Worm (Caenorhabditis elegans) whole organism, young adult: ENCODE measurements around the gene ifbp-1.

ENCODE experiments used
- B0336.3 ChIP-seq: fragments of 200-800 bp; sonication (Bioruptor generic); IDR thresholded peaks from 2 replicates; pipeline ENCODE4 v1.3.6; 2022; ENCODE audit warnings: missing genetic modification characterization, missing compliant biosample characterization
- C17E4.6 ChIP-seq: fragments of 200-800 bp; sonication (Bioruptor generic); IDR thresholded peaks from 2 replicates; pipeline ENCODE4 v1.3.6; 2022; ENCODE audit warnings: missing genetic modification reagents, missing genetic modification characterization, missing compliant biosample characterization
- F10E7.11 ChIP-seq: sonication (generic microtip); optimal IDR thresholded peaks from 2 replicates; lab custom pipeline; 2017; ENCODE audit warnings: mild to moderate bottlenecking, missing genetic modification characterization, moderate library complexity, missing compliant biosample characterization
- F23B12.7 ChIP-seq: sonication (generic microtip); optimal IDR thresholded peaks from 2 replicates; lab custom pipeline; 2017; ENCODE audit warnings: missing genetic modification characterization, mild to moderate bottlenecking, missing compliant biosample characterization, antibody characterized with exemption, moderate library complexity; ENCODE audit not compliant: insufficient read depth
- F39B2.1 ChIP-seq: fragments of 200-800 bp; sonication (Bioruptor generic); IDR thresholded peaks from 2 replicates; pipeline ENCODE4 v1.3.6; 2022; ENCODE audit warnings: missing genetic modification reagents, missing genetic modification characterization, missing compliant biosample characterization
- F57A8.1 ChIP-seq: fragments of 200-800 bp; sonication (Bioruptor generic); optimal IDR thresholded peaks from 2 replicates; lab custom pipeline; 2018; ENCODE audit warnings: mild to moderate bottlenecking, missing genetic modification characterization, moderate library complexity, missing compliant biosample characterization
- Y53G8AR.9 ChIP-seq: fragments of 200-800 bp; sonication (Bioruptor generic); conservative IDR thresholded peaks from 2 replicates; pipeline ENCODE4 v1.3.6; 2022; ENCODE audit warnings: missing genetic modification reagents, missing genetic modification characterization, missing compliant biosample characterization
- Y79H2A.3 ChIP-seq: fragments of 200-800 bp; sonication (Bioruptor generic); conservative IDR thresholded peaks from 2 replicates; pipeline ENCODE4 v1.3.6; 2022; ENCODE audit warnings: missing genetic modification reagents, missing genetic modification characterization, missing compliant biosample characterization
- Y95B8A.8 ChIP-seq: fragments of 200-800 bp; sonication (Bioruptor generic); IDR thresholded peaks from 2 replicates; pipeline ENCODE4 v1.3.6; 2022; ENCODE audit warnings: missing genetic modification reagents, missing genetic modification characterization, missing compliant biosample characterization
- ama-1 ChIP-seq, 3 experiments: fragments of 150-350 bp in 1 of 3; sonication (generic microtip) in 2 of 3; optimal IDR thresholded peaks; 2 replicates each; lab custom pipeline; 2014 to 2018; ENCODE audit warnings: missing biosample characterization in 2 of 3, missing genetic modification characterization in 2 of 3, missing genetic modification reagents in 2 of 3
- aptf-3 ChIP-seq: fragments of 200-800 bp; sonication (Bioruptor generic); IDR thresholded peaks from 2 replicates; pipeline ENCODE4 v1.3.6; 2022; ENCODE audit warnings: missing genetic modification characterization, missing compliant biosample characterization
- athp-1 ChIP-seq: sonication (generic microtip); optimal IDR thresholded peaks from 2 replicates; lab custom pipeline; 2017; ENCODE audit warnings: mild to moderate bottlenecking, missing genetic modification characterization, missing compliant biosample characterization
- attf-6 ChIP-seq: fragments of 200-800 bp; sonication (Bioruptor generic); IDR thresholded peaks from 2 replicates; pipeline ENCODE4 v1.3.6; 2022; ENCODE audit warnings: missing genetic modification reagents, missing genetic modification characterization, missing compliant biosample characterization
- ceh-91 ChIP-seq: fragments of 200-800 bp; sonication (Bioruptor generic); IDR thresholded peaks from 2 replicates; pipeline ENCODE4 v1.3.6; 2022; ENCODE audit warnings: missing genetic modification reagents, missing genetic modification characterization, missing compliant biosample characterization
- die-1 ChIP-seq: sonication (generic microtip); optimal IDR thresholded peaks from 2 replicates; lab custom pipeline; 2016; ENCODE audit warnings: missing genotype, mild to moderate bottlenecking, missing genetic modification characterization, missing compliant biosample characterization
- dpff-1 ChIP-seq: sonication (generic microtip); optimal IDR thresholded peaks from 2 replicates; lab custom pipeline; 2017; ENCODE audit warnings: mild to moderate bottlenecking, missing genetic modification characterization, missing compliant biosample characterization
- dpl-1 ChIP-seq: fragments of 150-350 bp; optimal IDR thresholded peaks from 2 replicates; lab custom pipeline; 2014; ENCODE audit warnings: missing biosample characterization, missing genetic modification reagents, missing genetic modification characterization
- egl-44 ChIP-seq: fragments of 200-800 bp; sonication (Bioruptor generic); IDR thresholded peaks from 2 replicates; pipeline ENCODE4 v1.3.6; 2022; ENCODE audit warnings: missing genetic modification reagents, missing genetic modification characterization, missing compliant biosample characterization
- egrh-3 ChIP-seq: fragments of 200-800 bp; sonication (Bioruptor generic); IDR thresholded peaks from 2 replicates; pipeline ENCODE4 v1.3.6; 2022; ENCODE audit warnings: missing genetic modification reagents, missing genetic modification characterization, missing compliant biosample characterization
- gei-17 ChIP-seq: fragments of 200-800 bp; sonication (Bioruptor generic); optimal IDR thresholded peaks from 2 replicates; lab custom pipeline; 2018; ENCODE audit warnings: mild to moderate bottlenecking, missing genetic modification characterization, missing compliant biosample characterization
- him-1 ChIP-seq: sonication (generic microtip); optimal IDR thresholded peaks from 2 replicates; lab custom pipeline; 2016; ENCODE audit warnings: missing genotype, missing genetic modification reagents, missing genetic modification characterization, missing compliant biosample characterization
- hrde-1 ChIP-seq: sonication (generic microtip); optimal IDR thresholded peaks from 2 replicates; lab custom pipeline; 2016; ENCODE audit warnings: missing genetic modification characterization, mild to moderate bottlenecking, missing compliant biosample characterization, moderate library complexity, missing genotype, missing genetic modification reagents, borderline replicate concordance
- lin-35 ChIP-seq, 3 experiments: fragments of 150-350 bp in 2 of 3; sonication (generic microtip) in 1 of 3; optimal IDR thresholded peaks; 2 replicates each; lab custom pipeline; 2014 to 2018; ENCODE audit warnings: missing biosample characterization in 3 of 3, missing genetic modification characterization in 3 of 3, missing genetic modification reagents in 3 of 3
- lir-1 ChIP-seq: fragments of 200-800 bp; sonication (Bioruptor generic); conservative IDR thresholded peaks from 2 replicates; pipeline ENCODE4 v1.3.6; 2022; ENCODE audit warnings: missing genetic modification reagents, missing genetic modification characterization, missing compliant biosample characterization
- nfya-2 ChIP-seq: fragments of 200-800 bp; sonication (Bioruptor generic); IDR thresholded peaks from 2 replicates; pipeline ENCODE4 v1.3.6; 2022; ENCODE audit warnings: missing genetic modification reagents, missing genetic modification characterization, missing compliant biosample characterization
- nhr-80 ChIP-seq: sonication (generic microtip); optimal IDR thresholded peaks from 2 replicates; lab custom pipeline; 2016; ENCODE audit warnings: missing genetic modification characterization, missing compliant biosample characterization
- nhr-90 ChIP-seq: sonication (generic microtip); optimal IDR thresholded peaks from 2 replicates; lab custom pipeline; 2016; ENCODE audit warnings: missing genotype, mild to moderate bottlenecking, missing genetic modification characterization, missing compliant biosample characterization
- rpc-1 ChIP-seq, 2 experiments: fragments of 150-350 bp in 1 of 2; sonication (generic microtip) in 1 of 2; optimal IDR thresholded peaks; 2 replicates each; lab custom pipeline; 2014 to 2018; ENCODE audit warnings: missing biosample characterization in 1 of 2, missing genetic modification characterization in 1 of 2, missing genetic modification reagents in 1 of 2, missing genotype in 1 of 2
- snpc-1.3 ChIP-seq: sonication (generic microtip); optimal IDR thresholded peaks from 2 replicates; lab custom pipeline; 2017; ENCODE audit warnings: missing genetic modification characterization, mild to moderate bottlenecking, missing compliant biosample characterization, antibody characterized with exemption, moderate library complexity, missing genotype, missing genetic modification reagents; ENCODE audit not compliant: insufficient read depth
- snpc-3.4 ChIP-seq: sonication (generic microtip); optimal IDR thresholded peaks from 2 replicates; lab custom pipeline; 2017; ENCODE audit warnings: missing genetic modification characterization, mild to moderate bottlenecking, missing compliant biosample characterization, antibody characterized with exemption, moderate library complexity, missing genotype, missing genetic modification reagents
- somi-1 ChIP-seq: fragments of 200-800 bp; sonication (Bioruptor generic); optimal IDR thresholded peaks from 2 replicates; lab custom pipeline; 2018; ENCODE audit warnings: mild to moderate bottlenecking, missing genetic modification characterization, missing compliant biosample characterization
- tbp1 ChIP-seq: fragments of 200-800 bp; sonication (Bioruptor generic); optimal IDR thresholded peaks from 2 replicates; lab custom pipeline; 2018; ENCODE audit warnings: mild to moderate bottlenecking, missing genetic modification characterization, missing compliant biosample characterization
- tbx-9 ChIP-seq: sonication (generic microtip); optimal IDR thresholded peaks from 2 replicates; lab custom pipeline; 2016; ENCODE audit warnings: borderline replicate concordance, missing genetic modification characterization, inconsistent platforms, missing compliant biosample characterization
- tlf-1 ChIP-seq: fragments of 200-800 bp; sonication (Bioruptor generic); optimal IDR thresholded peaks from 2 replicates; lab custom pipeline; 2018; ENCODE audit warnings: mild to moderate bottlenecking, missing genetic modification characterization, missing compliant biosample characterization
- unc-130 ChIP-seq: sonication (generic microtip); optimal IDR thresholded peaks from 2 replicates; lab custom pipeline; 2016; ENCODE audit warnings: missing genetic modification reagents, missing genetic modification characterization, missing compliant biosample characterization
- unc-62 ChIP-seq: fragments of 150-350 bp; optimal IDR thresholded peaks from 2 replicates; lab custom pipeline; 2014; ENCODE audit warnings: missing biosample characterization, missing genetic modification reagents, missing genetic modification characterization
- ztf-18 ChIP-seq: sonication (generic microtip); optimal IDR thresholded peaks from 2 replicates; lab custom pipeline; 2016; ENCODE audit warnings: missing genotype, mild to moderate bottlenecking, missing genetic modification characterization, missing compliant biosample characterization
- ztf-6 ChIP-seq: fragments of 200-800 bp; sonication (Bioruptor generic); IDR thresholded peaks from 2 replicates; pipeline ENCODE4 v1.3.6; 2022; ENCODE audit warnings: missing genetic modification reagents, missing genetic modification characterization, missing compliant biosample characterization

The ifbp-1 gene

DNA sequence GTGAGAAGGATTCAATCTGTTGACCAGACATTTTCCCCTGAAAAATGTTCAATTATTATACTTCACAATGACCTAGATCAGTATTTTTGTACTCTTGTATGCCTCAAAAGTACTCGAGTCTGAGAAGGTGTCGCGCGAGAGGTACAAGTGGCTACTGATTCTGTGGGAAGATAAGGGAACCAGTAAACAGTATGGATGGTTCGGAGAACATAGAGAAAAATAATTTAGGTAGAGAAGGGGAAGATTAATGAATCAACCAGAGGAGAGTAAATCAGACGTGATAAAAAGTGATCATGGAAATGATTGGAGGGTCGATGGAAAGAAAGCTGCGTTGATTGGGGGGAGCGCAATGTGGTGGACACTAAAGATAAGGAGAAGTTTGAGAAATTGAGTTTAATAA, 9.4 kb upstream of the ifbp-1 start:
- no peak for TF ChIP-seq nhr-80 (tag; lab: Kevin White, UChicago)
- no peak for TF ChIP-seq tbx-9 (tag; lab: Kevin White, UChicago)
- no peak for TF ChIP-seq attf-6 (GFP tag; lab: Robert Waterston, UW)
- TF ChIP-seq nfya-2 (GFP tag; lab: Robert Waterston, UW): no peak
- no peak for TF ChIP-seq ztf-18 (tag; lab: Kevin White, UChicago)
- TF ChIP-seq Y53G8AR.9 (GFP tag; lab: Robert Waterston, UW): no peak
- no peak for TF ChIP-seq tlf-1 (GFP tag; lab: Kevin White, UChicago)
- TF ChIP-seq ceh-91 (GFP tag; lab: Robert Waterston, UW): no peak
- no peak for TF ChIP-seq die-1 (tag; lab: Kevin White, UChicago)
- no peak for TF ChIP-seq tbp1 (GFP tag; lab: Kevin White, UChicago)
- TF ChIP-seq hrde-1: no peak
- TF ChIP-seq snpc-3.4 (tag; lab: Kevin White, UChicago): no peak

DNA sequence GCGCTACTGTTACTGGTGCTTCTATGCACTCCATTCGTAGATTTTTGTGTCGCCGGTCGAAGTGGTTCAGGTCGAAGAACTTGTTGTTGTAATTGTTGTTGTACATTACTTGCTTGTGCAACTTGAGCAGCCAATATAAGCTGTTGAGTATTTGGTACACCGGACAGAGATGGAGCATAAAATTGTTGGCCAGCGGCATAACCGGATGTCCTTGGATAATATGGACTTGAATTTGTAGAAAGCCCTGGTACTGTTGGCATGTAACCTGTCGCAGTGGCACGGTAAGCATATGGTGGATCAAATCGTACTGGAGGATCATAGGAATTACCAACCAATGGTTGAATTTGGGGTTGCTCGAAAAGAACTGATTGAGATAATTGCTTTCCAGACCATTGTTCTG, 8.9 kb upstream of the ifbp-1 start:
- TF ChIP-seq Y53G8AR.9 (GFP tag; lab: Robert Waterston, UW): no peak

DNA sequence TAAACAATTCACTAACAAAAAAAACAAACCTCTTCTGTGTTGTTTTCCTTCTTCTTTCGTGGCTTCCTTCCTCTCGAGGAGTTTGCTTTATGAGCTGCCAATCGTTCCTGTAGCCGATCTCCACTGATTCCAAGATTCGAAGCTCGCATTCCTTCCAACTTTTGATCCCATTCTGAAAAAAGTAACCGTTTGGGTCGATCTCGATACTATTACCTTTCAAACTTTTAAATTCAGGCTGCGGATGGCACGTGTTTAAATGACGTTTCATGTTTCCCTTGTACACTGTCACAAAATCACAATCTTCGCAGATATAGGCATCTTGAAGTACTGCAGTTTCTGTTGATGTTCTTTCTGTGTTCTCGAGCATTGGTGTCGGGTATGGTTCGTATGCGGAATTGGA, 7.4 kb upstream of the ifbp-1 start:
- TF ChIP-seq F10E7.11 (no peak), nhr-90 (no peak), lir-1 (GFP tag; lab: Robert Waterston, UW) (no peak), rpc-1 (optimal IDR thresholded peaks at IDR 0.05; lab: Kevin White, UChicago) (no peak), rpc-1 (tag; optimal IDR thresholded peaks at IDR 0.05; lab: Kevin White, UChicago) (no peak), snpc-1.3 (tag; lab: Kevin White, UChicago) (no peak), Y79H2A.3 (GFP tag; lab: Robert Waterston, UW) (no peak), egl-44 (GFP tag; lab: Robert Waterston, UW) (no peak), dpl-1 (GFP tag; lab: Kevin White, UChicago) (no peak), somi-1 (GFP tag; lab: Kevin White, UChicago) (no peak), him-1 (no peak), ztf-6 (GFP tag; lab: Robert Waterston, UW) (no peak), egrh-3 (GFP tag; lab: Robert Waterston, UW) (no peak), gei-17 (GFP tag; lab: Kevin White, UChicago) (no peak)

DNA sequence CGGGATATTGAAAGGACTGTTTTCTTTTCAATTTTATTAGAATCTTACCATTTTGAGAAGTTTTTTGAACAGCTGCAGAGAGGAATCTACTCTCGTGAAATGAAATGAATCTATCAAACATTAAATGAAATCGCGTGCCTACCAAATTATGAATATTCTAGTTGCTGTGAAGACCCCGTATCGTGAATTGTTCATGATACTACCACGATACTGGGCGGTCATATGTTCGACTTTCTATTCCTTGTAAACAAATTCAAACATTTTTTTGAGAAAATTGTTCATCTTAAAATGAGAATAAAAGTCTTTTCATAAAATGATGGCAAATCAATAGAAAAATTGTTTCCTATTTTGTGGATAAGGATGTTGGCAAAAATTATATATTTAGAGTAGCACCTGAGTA, 5.7 kb upstream of the ifbp-1 start, which contains the start of gene gcy-34:
gcy-34 (minus strand) TSS at position 101 of the 400 bp plus-strand sequence.
- no peak for TF ChIP-seq Y95B8A.8 (GFP tag; lab: Robert Waterston, UW)
- no peak for TF ChIP-seq attf-6 (GFP tag; lab: Robert Waterston, UW)
- no peak for TF ChIP-seq B0336.3 (GFP tag; lab: Robert Waterston, UW)
- no peak for TF ChIP-seq unc-130 (GFP tag; lab: Kevin White, UChicago)
- no peak for TF ChIP-seq F57A8.1 (GFP tag; lab: Kevin White, UChicago)
- TF ChIP-seq unc-62: no peak
- no peak for TF ChIP-seq tbp1 (GFP tag; lab: Kevin White, UChicago)
- TF ChIP-seq C17E4.6 (GFP tag; lab: Robert Waterston, UW): no peak
- no peak for TF ChIP-seq dpff-1 (tag; lab: Kevin White, UChicago)
- TF ChIP-seq F39B2.1 (GFP tag; lab: Robert Waterston, UW): no peak
- no peak for TF ChIP-seq lin-35 (GFP tag; optimal IDR thresholded peaks at IDR 0.05; lab: Kevin White, UChicago)
- TF ChIP-seq F23B12.7 (tag; lab: Kevin White, UChicago): no peak
- no peak for TF ChIP-seq ama-1 (optimal IDR thresholded peaks at IDR 0.05; lab: Kevin White, UChicago)
- no peak for TF ChIP-seq ama-1 (GFP tag; optimal IDR thresholded peaks at IDR 0.05; lab: Kevin White, UChicago)
- TF ChIP-seq him-1: no peak
- no peak for TF ChIP-seq aptf-3 (GFP tag; lab: Robert Waterston, UW)
- TF ChIP-seq athp-1 (tag; lab: Kevin White, UChicago): no peak
- TF ChIP-seq egl-44 (GFP tag; lab: Robert Waterston, UW): no peak
- TF ChIP-seq, all 124 proteins: peak for 0
